Worm (Caenorhabditis elegans) whole organism, dauer: Measurements from ENCODE around the gene T07F10.5.

Experiments used
- unc-62 ChIP-seq: sonication (generic microtip); optimal IDR thresholded peaks from 2 replicates; lab custom pipeline; 2017; ENCODE audit warnings: missing biosample characterization, missing genetic modification reagents, missing genetic modification characterization

T07F10.5 gene

DNA sequence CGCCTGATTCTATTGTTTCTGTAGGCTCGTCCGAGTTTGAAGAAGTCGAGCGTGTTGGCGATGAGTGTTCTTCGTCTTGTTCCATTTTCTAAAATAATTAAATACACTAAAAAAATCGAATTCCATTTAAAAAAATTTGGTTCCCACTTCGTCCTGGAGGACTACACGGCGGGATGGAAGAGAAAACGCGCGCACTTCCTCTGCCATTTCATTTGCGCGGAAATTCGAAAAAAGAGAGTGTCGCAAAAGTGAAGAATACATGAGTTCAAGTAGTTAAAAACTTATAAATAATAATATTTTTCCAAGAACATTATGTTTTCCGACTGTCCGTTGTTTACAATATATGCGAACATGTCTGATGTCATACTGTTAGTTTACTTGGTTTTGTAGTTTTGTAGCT lies 4.2 kb downstream of the T07F10.5 start, which contains the start of gene T07F10.3:
Gene T07F10.3, minus strand, starts transcription at position 98 of the 400 bp plus-strand sequence.
- TF ChIP-seq unc-62 (GFP tag; lab: Kevin White, UChicago): no peak

- no peak for TF ChIP-seq unc-62 (GFP tag; lab: Kevin White, UChicago)
Observed at ce11 chrV:12870740-12871139, 5.0 kb downstream of the T07F10.5 start.

ce11 chrV:12871753-12872152 lies 6.0 kb downstream of the T07F10.5 start, which contains the start of gene bus-19:
Gene bus-19, plus strand, starts transcription at chrV:12872053.
- TF ChIP-seq unc-62 (GFP tag; lab: Kevin White, UChicago): no peak

DNA sequence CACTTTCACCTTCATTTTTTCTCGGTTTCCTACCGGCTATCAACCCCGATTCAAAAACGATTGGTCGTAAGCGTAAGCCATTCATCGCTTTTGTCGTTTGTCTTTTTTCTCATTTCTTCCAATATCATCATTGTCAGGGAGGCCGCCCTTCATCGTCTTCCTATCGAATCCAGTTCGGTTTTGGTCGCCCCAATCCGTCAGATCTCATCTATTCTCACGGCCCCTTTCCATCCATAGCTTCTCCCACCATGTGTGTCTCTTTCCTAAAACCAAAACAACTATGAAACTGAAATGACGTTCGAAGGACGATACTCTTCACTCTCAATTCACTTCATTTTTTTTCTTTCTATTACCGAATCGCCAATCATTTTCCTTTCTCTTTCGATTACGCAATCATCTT lies 10.1 kb downstream of the T07F10.5 start:
- no peak for TF ChIP-seq unc-62 (GFP tag; lab: Kevin White, UChicago)

- no peak for TF ChIP-seq unc-62 (GFP tag; lab: Kevin White, UChicago)
Observed at ce11 chrV:12876708-12877107, 11.0 kb downstream of the T07F10.5 start.

DNA sequence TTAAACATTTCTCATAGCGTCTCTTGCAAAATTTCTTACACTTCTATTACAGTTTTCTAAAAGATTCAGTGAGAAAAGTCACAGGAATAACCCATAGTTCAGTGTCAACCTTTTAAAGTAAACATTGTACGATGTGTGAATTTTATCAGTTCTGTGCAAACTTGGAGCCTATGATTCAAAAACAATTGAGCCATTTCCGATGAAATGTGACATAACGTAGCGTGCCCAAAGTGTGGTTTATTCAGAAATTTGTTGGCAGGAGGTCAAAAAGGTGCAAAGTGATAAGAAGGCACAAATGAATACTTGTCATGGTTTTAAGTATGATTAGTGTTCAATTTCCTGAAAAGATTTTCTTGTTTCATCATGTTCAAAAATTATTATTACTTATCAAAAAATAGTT lies 11.9 kb downstream of the T07F10.5 start:
- no peak for TF ChIP-seq unc-62 (GFP tag; lab: Kevin White, UChicago)

DNA sequence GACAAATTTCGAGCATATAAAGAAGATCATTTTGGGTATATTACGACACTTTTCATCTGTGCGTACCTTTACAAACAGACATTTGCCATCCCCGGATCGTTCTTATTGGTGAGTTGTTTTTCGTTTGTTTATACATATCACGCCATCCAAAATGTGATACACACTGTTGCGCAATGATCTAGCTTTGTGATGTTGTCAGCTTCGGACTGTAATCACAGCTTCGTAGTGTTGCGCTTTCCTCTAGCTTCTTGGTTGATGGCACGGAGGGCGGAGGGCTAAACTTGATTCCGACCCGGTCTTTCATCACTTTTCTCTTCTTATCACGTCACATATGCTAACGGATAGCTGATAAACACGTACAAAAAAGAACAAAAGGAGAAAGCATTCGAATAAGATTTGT lies 13.6 kb downstream of the T07F10.5 start:
- no peak for TF ChIP-seq unc-62 (GFP tag; lab: Kevin White, UChicago)

DNA sequence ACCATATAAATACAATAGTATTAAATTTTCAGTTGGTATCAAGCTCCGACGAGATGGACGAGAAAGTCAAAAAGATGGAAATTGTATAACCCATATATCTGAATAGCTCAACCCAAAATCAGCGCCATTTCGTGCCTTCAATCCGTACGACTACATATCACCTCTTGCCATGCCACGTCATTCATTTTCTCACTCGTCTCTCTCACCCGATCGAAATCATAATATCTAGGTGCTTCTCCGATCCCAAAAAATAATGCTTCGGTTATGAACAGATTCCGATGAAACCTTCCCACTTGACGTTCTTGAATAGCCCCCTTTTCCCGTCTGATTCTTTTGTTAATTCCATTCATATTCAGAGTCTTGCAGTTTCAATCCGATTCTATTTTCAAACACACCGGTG lies 15.7 kb downstream of the T07F10.5 start:
- TF ChIP-seq unc-62 (GFP tag; lab: Kevin White, UChicago): no peak

DNA sequence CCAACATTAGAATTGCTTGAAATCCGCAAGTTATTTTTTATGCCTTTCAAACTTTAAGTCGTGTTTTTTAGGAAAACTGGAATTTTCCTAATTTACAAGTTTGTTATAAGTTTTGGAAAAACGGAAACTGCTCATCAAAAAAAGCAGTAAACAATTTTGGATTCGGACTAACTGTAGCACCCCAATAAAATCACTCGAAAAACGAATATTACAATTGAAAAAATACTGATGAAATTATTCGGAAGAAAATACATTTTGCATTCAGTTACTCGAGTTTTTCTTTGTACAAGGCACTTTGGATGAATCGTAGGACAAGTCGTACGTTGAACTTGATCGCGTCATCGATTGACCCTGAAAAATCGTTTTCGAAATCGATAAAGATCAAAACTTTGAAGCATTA lies 16.7 kb downstream of the T07F10.5 start:
- no peak for TF ChIP-seq unc-62 (GFP tag; lab: Kevin White, UChicago)

DNA sequence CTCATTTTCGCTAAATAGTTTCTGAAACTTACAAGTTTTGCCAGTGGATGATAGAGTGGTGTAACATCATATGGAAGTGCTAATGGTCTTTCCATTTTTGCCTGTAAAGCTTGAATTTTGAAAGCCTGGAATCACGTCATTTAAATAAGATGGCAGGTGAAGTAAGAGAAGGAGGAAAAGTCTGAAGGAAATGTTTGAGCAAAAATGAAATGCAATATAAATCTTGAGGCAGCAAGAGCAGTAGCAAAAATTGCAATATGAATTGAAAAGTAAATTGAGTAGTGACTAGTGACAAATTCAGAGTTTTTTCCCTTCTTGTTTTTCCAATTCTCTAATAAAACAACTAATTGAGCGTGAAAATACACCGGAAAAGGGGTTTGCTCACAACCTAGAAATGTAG lies 20.1 kb downstream of the T07F10.5 start, which contains the start of gene glb-24:
Gene glb-24, minus strand, starts transcription at position 101 of the 400 bp plus-strand sequence.
- TF ChIP-seq unc-62 (GFP tag; lab: Kevin White, UChicago): no peak

- TF ChIP-seq unc-62 (GFP tag; lab: Kevin White, UChicago): no peak
Observed at ce11 chrV:12895772-12896171, 30.1 kb downstream of the T07F10.5 start, which contains the start of gene ttbk-7. Gene ttbk-7, minus strand, starts transcription at chrV:12895872.

DNA sequence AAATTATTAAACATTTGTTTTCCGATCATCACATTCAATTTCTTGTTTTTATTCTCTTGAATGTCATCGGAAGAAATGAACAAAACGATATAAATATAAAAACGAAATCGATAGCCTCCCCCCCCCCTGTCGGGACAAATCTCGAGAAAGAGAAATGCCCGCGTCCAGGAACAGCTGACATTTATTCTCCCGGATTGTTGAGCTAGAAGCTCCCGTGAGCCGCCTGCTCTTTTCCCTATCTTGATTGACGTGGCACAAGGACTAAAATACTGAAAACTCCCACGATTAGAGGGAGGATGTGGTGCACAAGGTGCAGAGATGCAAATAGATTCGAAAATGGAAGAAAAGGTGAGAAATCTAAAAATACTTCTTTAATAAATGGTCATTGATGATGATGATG lies 31.1 kb downstream of the T07F10.5 start:
- TF ChIP-seq unc-62 (GFP tag; lab: Kevin White, UChicago): no peak

DNA sequence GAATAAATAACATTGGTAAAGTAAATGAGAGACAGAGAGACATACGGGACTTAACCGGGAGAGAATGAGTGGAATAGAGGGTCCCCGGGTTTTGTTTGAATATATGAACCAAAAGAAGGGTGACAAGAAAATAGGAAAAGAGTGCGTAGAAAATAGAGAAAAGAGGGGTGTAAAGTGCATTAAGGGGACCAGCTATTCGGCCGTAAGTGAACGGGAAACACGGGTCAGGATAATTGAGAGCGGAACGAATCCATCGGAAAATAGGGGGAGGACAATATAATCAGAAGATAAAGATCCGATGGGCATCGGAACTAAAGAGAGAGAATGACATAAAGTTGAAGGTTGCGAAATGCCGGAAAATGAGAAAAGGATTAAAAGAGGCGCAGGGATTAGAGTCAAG lies 31.6 kb downstream of the T07F10.5 start:
- TF ChIP-seq unc-62 (GFP tag; lab: Kevin White, UChicago): no peak

ce11 chrV:12898583-12899232 lies 33.0 kb downstream of the T07F10.5 start:
- no peak for TF ChIP-seq unc-62 (GFP tag; lab: Kevin White, UChicago)

ce11 chrV:12901301-12901700 lies 35.6 kb downstream of the T07F10.5 start:
- TF ChIP-seq unc-62 (GFP tag; lab: Kevin White, UChicago): no peak

- TF ChIP-seq unc-62 (GFP tag; lab: Kevin White, UChicago): no peak
Observed at ce11 chrV:12904054-12904453, 38.3 kb downstream of the T07F10.5 start, which contains the start of gene ttr-27. Gene ttr-27, minus strand, starts transcription at chrV:12904098.

ce11 chrV:12905074-12905473 lies 39.4 kb downstream of the T07F10.5 start, which contains the start of gene ttr-28:
Gene ttr-28, minus strand, starts transcription at chrV:12905174.
- TF ChIP-seq unc-62 (GFP tag; lab: Kevin White, UChicago): no peak
